Worm (Caenorhabditis elegans) whole organism, midembryonic: ENCODE data around the gene str-226.

Experiments used
- flt-1 ChIP-seq: fragments of 200-800 bp; sonication (Bioruptor generic); IDR thresholded peaks from 2 replicates; pipeline ENCODE4 v1.3.6; 2022; ENCODE audit warnings: missing genetic modification characterization, missing compliant biosample characterization
- klf-2 ChIP-seq: fragments of 200-800 bp; sonication (Bioruptor generic); conservative IDR thresholded peaks from 2 replicates; pipeline ENCODE4 v1.3.6; 2022; ENCODE audit warnings: missing genetic modification reagents, missing genetic modification characterization, missing compliant biosample characterization
- tab-1 ChIP-seq: fragments of 200-800 bp; sonication (Bioruptor generic); IDR thresholded peaks from 2 replicates; pipeline ENCODE4 v1.3.6; 2022; ENCODE audit warnings: missing genetic modification characterization, missing compliant biosample characterization

DNA sequence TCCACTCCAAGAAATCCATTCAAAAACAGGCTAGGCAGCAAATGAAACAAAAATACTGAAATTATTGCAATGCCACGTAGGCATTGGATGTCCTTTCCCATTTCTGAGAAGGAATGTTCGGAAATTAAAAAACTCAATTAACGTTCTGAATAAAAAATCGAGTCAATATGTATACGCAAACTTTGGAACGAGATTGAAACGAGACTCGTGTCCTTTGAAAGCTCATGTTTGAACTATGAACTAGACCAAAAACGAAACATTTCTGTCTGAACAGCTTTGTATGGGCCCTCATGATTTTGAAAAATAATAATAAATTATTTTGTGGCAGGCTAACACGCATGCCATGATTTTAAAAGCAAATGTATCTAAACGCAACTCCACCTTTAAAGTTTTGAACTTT lies 37.5 kb upstream of the str-226 start, which contains the start of gene oac-2:
- no peak for TF ChIP-seq klf-2 (GFP tag; lab: Robert Waterston, UW)
- TF ChIP-seq flt-1 (GFP tag; lab: Robert Waterston, UW): no peak
- no peak for TF ChIP-seq tab-1 (GFP tag; lab: Robert Waterston, UW)
